Fruit fly (Drosophila melanogaster): ENCODE results near the gene CG13073.

The CG13073 gene

dm6 chr3L:16172809-16173276 is 44.3 kb downstream of the CG13073 start (continued):
- TF ChIP-seq CG10267 (tag; optimal IDR thresholded peaks at IDR 0.05) (peak; percentile 20), peb (GFP tag; IDR thresholded peaks at IDR 0.05) (no peak), CG7928 (GFP tag; optimal IDR thresholded peaks at IDR 0.05) (no peak), vfl (GFP tag; optimal IDR thresholded peaks at IDR 0.05) (no peak), CG17385 (GFP tag; optimal IDR thresholded peaks at IDR 0.05) (peak; percentile 35), kah (GFP tag; optimal IDR thresholded peaks at IDR 0.05) (no peak), tio (GFP tag; optimal IDR thresholded peaks at IDR 0.05) (peak; percentile 59), odd (GFP tag; optimal IDR thresholded peaks at IDR 0.05) (peak; percentile 31), MTF-1 (GFP tag; optimal IDR thresholded peaks at IDR 0.05; ENCODE audit: borderline replicate concordance) (no peak), gem (tag; optimal IDR thresholded peaks at IDR 0.05) (peak; percentile 67), Lpt (GFP tag; optimal IDR thresholded peaks at IDR 0.05) (no peak), Ptx1 (GFP tag; IDR thresholded peaks at IDR 0.05) (no peak), Hr51 (GFP tag; optimal IDR thresholded peaks at IDR 0.05) (peak in 1 of 2 experiments; percentile 60), E2f1 (GFP tag; IDR thresholded peaks at IDR 0.05) (no peak), CG6854 (GFP tag; optimal IDR thresholded peaks at IDR 0.05) (peak; percentile 29), tin (GFP tag; optimal IDR thresholded peaks at IDR 0.05) (no peak), stwl (tag; optimal IDR thresholded peaks at IDR 0.05) (no peak), CG9727 (GFP tag; optimal IDR thresholded peaks at IDR 0.05) (peak; percentile 50), CG18599 (GFP tag; optimal IDR thresholded peaks at IDR 0.05) (peak; percentile 44), grau (tag; optimal IDR thresholded peaks at IDR 0.05) (peak; percentile 59), Jarid2 (GFP tag; optimal IDR thresholded peaks at IDR 0.05) (no peak), corto (GFP tag; optimal IDR thresholded peaks at IDR 0.05) (peak; percentile 23), ac (GFP tag; optimal IDR thresholded peaks at IDR 0.05) (no peak), CG7556 (GFP tag; optimal IDR thresholded peaks at IDR 0.05) (peak; percentile 83), twi (tag; optimal IDR thresholded peaks at IDR 0.05) (peak; percentile 7), CG3847 (GFP tag; IDR thresholded peaks at IDR 0.05) (no peak), CG15601 (tag; optimal IDR thresholded peaks at IDR 0.05) (peak; percentile 30), Gug (GFP tag; IDR thresholded peaks at IDR 0.05) (no peak), Nf-YC (tag; optimal IDR thresholded peaks at IDR 0.05) (peak; percentile 6), CG31441 (GFP tag; IDR thresholded peaks at IDR 0.05) (peak; percentile 54; the same call in 1 of the 2 replicates), trem (tag; optimal IDR thresholded peaks at IDR 0.05) (peak; percentile 13), knrl (GFP tag; IDR thresholded peaks at IDR 0.05; ENCODE audit: partially characterized antibody) (no peak), CG14710 (tag; optimal IDR thresholded peaks at IDR 0.05) (peak; percentile 36), HmgZ (tag; optimal IDR thresholded peaks at IDR 0.05) (no peak), D (optimal IDR thresholded peaks at IDR 0.05) (no peak), D (GFP tag; optimal IDR thresholded peaks at IDR 0.05) (peak; percentile 31), CG1603 (tag; optimal IDR thresholded peaks at IDR 0.05) (no peak), dysf (GFP tag; IDR thresholded peaks at IDR 0.05) (0 out of 3 replicates have a peak, but pooled peaks have one; percentile 27), schlank (tag; optimal IDR thresholded peaks at IDR 0.05) (no peak), CG15269 (tag; optimal IDR thresholded peaks at IDR 0.05) (peak; percentile 51), Kr (GFP tag; optimal IDR thresholded peaks at IDR 0.05) (no peak), CG30403 (GFP tag; optimal IDR thresholded peaks at IDR 0.05) (peak; percentile 49), bab2 (GFP tag; optimal IDR thresholded peaks at IDR 0.05) (no peak), so (GFP tag; IDR thresholded peaks at IDR 0.05) (no peak), h (optimal IDR thresholded peaks at IDR 0.05) (no peak), caup (GFP tag; optimal IDR thresholded peaks at IDR 0.05; ENCODE audit: severe bottlenecking) (no peak), Pdp1 (GFP tag; optimal IDR thresholded peaks at IDR 0.05) (no peak), unc-4 (GFP tag; IDR thresholded peaks at IDR 0.05; ENCODE audit: partially characterized antibody) (no peak), phol (tag; optimal IDR thresholded peaks at IDR 0.05) (peak; percentile 61), CG5245 (GFP tag; optimal IDR thresholded peaks at IDR 0.05) (no peak)

Measured in whole organism, embryonic.